Worm (Caenorhabditis elegans) whole organism, early embryonic: ENCODE data around the gene F53F4.11.

Experiments used
- B0310.2 ChIP-seq: sonication (generic microtip); optimal IDR thresholded peaks from 2 replicates; lab custom pipeline; 2016; ENCODE audit warnings: mild to moderate bottlenecking, missing genetic modification characterization, missing compliant biosample characterization
- F13C5.2 ChIP-seq: sonication (generic microtip); optimal IDR thresholded peaks from 2 replicates; lab custom pipeline; 2017; ENCODE audit warnings: mild to moderate bottlenecking, missing genetic modification characterization, inconsistent platforms, missing compliant biosample characterization
- aly-1 ChIP-seq: sonication (generic microtip); optimal IDR thresholded peaks from 2 replicates; lab custom pipeline; 2016; ENCODE audit warnings: missing genetic modification characterization, missing compliant biosample characterization
- ama-1 ChIP-seq: fragments of 150-350 bp; optimal IDR thresholded peaks from 2 replicates; lab custom pipeline; 2014
- ceh-13 ChIP-seq: fragments of 200-800 bp; sonication (Bioruptor generic); optimal IDR thresholded peaks from 2 replicates; lab custom pipeline; 2018; ENCODE audit warnings: mild to moderate bottlenecking, missing genetic modification characterization, missing compliant biosample characterization
- ceh-36 ChIP-seq: sonication (generic microtip); optimal IDR thresholded peaks from 2 replicates; lab custom pipeline; 2016; ENCODE audit warnings: missing genetic modification characterization, inconsistent platforms, missing compliant biosample characterization
- ets-7 ChIP-seq: sonication (generic microtip); optimal IDR thresholded peaks from 2 replicates; lab custom pipeline; 2016; ENCODE audit warnings: missing genotype, missing genetic modification characterization, missing compliant biosample characterization
- flt-1 ChIP-seq: fragments of 200-800 bp; sonication (Bioruptor generic); IDR thresholded peaks from 2 replicates; pipeline ENCODE4 v1.3.6; 2022; ENCODE audit warnings: missing genetic modification characterization, missing compliant biosample characterization
- hmbx-1 ChIP-seq: sonication (generic microtip); optimal IDR thresholded peaks from 2 replicates; lab custom pipeline; 2016; ENCODE audit warnings: mild to moderate bottlenecking, missing genetic modification characterization, missing compliant biosample characterization
- hmg-4 ChIP-seq: fragments of 200-800 bp; sonication (Bioruptor generic); optimal IDR thresholded peaks from 2 replicates; lab custom pipeline; 2018; ENCODE audit warnings: mild to moderate bottlenecking, missing genetic modification characterization, missing compliant biosample characterization
- hnd-1 ChIP-seq: sonication (generic microtip); optimal IDR thresholded peaks from 2 replicates; lab custom pipeline; 2016; ENCODE audit warnings: missing genetic modification characterization, missing compliant biosample characterization
- pes-1 ChIP-seq: fragments of 200-800 bp; sonication (Bioruptor generic); IDR thresholded peaks from 2 replicates; pipeline ENCODE4 v1.3.6; 2022; ENCODE audit warnings: missing genetic modification reagents, missing genetic modification characterization, missing compliant biosample characterization
- scrt-1 ChIP-seq: fragments of 200-800 bp; sonication (Bioruptor generic); IDR thresholded peaks from 2 replicates; pipeline ENCODE4 v1.3.6; 2022; ENCODE audit warnings: missing genetic modification characterization, missing compliant biosample characterization
- sea-1 ChIP-seq: fragments of 200-800 bp; sonication (Bioruptor generic); conservative IDR thresholded peaks from 2 replicates; pipeline ENCODE4 v1.3.6; 2022; ENCODE audit warnings: missing genetic modification characterization, missing compliant biosample characterization
- tbx-11 ChIP-seq: fragments of 200-800 bp; sonication (Bioruptor generic); IDR thresholded peaks from 2 replicates; pipeline ENCODE4 v1.3.6; 2022; ENCODE audit warnings: missing genetic modification characterization, missing compliant biosample characterization
- tbx-37 ChIP-seq: fragments of 200-800 bp; sonication (Bioruptor generic); conservative IDR thresholded peaks from 2 replicates; pipeline ENCODE4 v1.3.6; 2022; ENCODE audit warnings: missing genetic modification reagents, missing genetic modification characterization, missing compliant biosample characterization
- tra-4 ChIP-seq: sonication (generic microtip); optimal IDR thresholded peaks from 2 replicates; lab custom pipeline; 2017; ENCODE audit warnings: missing genetic modification characterization, missing compliant biosample characterization

F53F4.11 gene

DNA sequence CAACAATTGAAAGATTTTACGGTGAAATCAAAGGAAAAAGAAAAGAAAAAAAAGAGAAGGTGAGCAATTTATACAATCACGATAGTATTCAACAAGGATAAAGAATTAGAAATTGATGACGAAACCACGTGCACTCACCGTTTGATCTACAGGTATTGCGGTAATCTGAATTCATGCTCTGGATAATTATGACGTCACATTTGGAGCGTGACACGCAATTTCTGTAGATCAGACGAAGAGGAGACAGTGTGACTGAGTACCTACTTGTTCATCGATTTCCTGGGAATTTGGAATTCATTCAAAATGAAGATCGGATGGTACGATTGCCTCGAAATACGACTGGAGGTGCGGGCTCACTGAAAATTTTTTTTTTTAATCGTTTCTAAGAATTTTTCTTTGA is 26.0 kb downstream of the F53F4.11 start:
- TF ChIP-seq ceh-36 (tag; lab: Kevin White, UChicago) (no peak), sea-1 (GFP tag; lab: Robert Waterston, UW) (no peak), F13C5.2 (no peak), hmbx-1 (no peak), tbx-11 (GFP tag; lab: Robert Waterston, UW) (no peak), ets-7 (no peak), scrt-1 (no peak), flt-1 (no peak), tbx-37 (GFP tag; lab: Robert Waterston, UW) (no peak), aly-1 (tag; lab: Kevin White, UChicago) (no peak), hnd-1 (tag; lab: Kevin White, UChicago) (no peak), ceh-13 (no peak), ama-1 (lab: Kevin White, UChicago) (no peak), hmg-4 (no peak), B0310.2 (tag; lab: Kevin White, UChicago) (no peak), pes-1 (GFP tag; lab: Robert Waterston, UW) (no peak), tra-4 (tag; lab: Kevin White, UChicago) (no peak)

DNA sequence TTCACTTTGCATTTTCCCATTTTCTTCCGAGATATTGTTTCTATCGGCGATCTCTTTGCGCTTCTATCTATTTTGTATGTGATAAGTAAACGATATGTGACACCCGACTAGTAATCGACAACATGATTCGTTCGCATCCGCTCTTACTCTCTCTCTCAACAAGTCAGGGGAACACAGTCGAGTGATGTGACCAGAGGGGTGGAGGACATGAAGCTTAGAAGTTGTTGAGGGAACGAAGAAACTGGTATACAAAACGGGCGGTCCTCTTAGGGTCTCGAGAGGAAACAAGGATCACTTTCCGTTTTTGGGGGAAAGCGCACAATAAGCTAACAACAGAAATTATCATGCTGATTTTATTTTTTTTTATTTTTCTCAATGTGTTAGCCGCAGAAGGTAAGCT is 31.2 kb downstream of the F53F4.11 start, which contains the start of gene F53F4.4:
Gene F53F4.4 (plus strand): TSS at position 301 of the 400 bp plus-strand sequence.
- no peak for TF ChIP-seq sea-1 (GFP tag; lab: Robert Waterston, UW)
- no peak for TF ChIP-seq hmbx-1
- TF ChIP-seq ets-7 = no peak
- TF ChIP-seq ceh-13 = no peak
- no peak for TF ChIP-seq tbx-37 (GFP tag; lab: Robert Waterston, UW)
- no peak for TF ChIP-seq aly-1 (tag; lab: Kevin White, UChicago)
- no peak for TF ChIP-seq scrt-1
- TF ChIP-seq pes-1 (GFP tag; lab: Robert Waterston, UW) = no peak

DNA sequence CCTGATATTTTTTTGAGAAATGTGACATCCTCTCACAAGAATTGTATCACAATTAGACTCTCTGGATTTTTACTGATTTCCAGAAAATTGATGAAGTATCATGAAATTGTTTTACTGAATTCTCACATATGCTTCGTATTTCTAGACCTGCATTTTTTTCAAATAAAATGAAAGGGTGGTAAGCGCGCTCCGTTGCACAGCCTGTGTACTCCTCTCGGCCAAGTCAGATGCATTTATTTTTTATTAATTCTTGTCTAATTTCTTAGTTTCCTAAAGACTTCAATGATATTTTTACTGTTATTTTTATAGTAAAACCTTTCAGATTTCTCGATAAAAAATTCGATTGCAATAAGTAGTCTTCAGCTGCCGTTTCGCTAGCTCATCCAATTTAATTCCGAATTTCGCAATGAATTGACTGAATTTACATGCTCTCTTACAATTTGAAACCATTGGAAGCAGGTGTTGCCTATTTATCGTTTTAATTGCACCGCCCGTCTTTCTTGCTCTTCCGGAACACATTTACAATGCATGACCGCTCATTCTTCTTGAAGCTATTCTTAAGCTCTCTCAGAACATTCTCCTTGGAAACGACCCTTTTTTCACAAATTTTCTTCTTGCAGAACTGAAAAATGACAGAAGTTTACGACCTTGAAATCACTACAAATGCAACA is 32.7 kb downstream of the F53F4.11 start, which contains the start of gene tbcb-1:
Gene tbcb-1 (plus strand): TSS at position 621 of the 671 bp plus-strand sequence.
- TF ChIP-seq flt-1 (no peak), sea-1 (GFP tag; lab: Robert Waterston, UW) (no peak), hmg-4 (no peak), aly-1 (tag; lab: Kevin White, UChicago) (no peak), tbx-11 (GFP tag; lab: Robert Waterston, UW) (no peak), tbx-37 (GFP tag; lab: Robert Waterston, UW) (no peak), B0310.2 (tag; lab: Kevin White, UChicago) (no peak), ceh-36 (tag; lab: Kevin White, UChicago) (no peak), ceh-13 (no peak)

DNA sequence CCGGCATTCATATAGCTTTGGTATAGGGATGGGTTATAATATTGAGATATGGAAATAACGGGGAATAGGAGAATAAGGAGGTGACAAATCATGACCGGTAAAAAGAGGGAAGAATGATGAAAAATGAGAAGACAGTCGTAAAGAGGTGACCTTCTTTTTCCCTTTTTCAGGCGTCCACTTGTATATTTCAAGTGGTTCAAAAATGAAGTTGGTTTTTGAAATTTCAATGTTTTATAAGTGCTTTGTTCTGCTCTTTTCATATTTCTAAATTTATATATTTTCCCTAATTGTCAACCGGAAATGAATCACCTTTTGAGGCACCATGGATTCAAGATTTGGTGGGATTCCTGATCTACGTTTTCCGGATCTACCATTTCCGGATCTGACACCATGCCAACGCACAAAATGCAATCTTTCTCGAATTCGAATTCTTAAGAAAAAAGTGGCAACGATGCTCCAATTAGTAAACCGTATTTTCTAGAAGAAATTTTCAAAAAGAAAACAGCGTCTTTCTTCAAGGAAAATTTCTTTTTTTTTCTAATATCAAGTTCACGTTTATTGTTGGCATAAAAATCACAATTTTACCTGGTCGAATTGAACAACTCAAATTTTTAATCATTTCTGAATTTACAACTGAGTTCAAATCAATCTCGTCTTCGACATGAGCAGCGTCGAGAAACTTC is 34.7 kb downstream of the F53F4.11 start, which contains the start of the genes F53F4.2 and F53F4.18:
Gene F53F4.2 (minus strand): TSS at position 101 of the 683 bp plus-strand sequence.
Gene F53F4.18 (plus strand): TSS at position 633 of the 683 bp plus-strand sequence.
- TF ChIP-seq ceh-36 (tag; lab: Kevin White, UChicago) (no peak), F13C5.2 (no peak), scrt-1 (no peak), flt-1 (no peak), tbx-11 (GFP tag; lab: Robert Waterston, UW) (no peak), aly-1 (tag; lab: Kevin White, UChicago) (no peak), hmbx-1 (no peak), B0310.2 (tag; lab: Kevin White, UChicago) (no peak), tbx-37 (GFP tag; lab: Robert Waterston, UW) (no peak), ama-1 (lab: Kevin White, UChicago) (no peak), ets-7 (no peak), pes-1 (GFP tag; lab: Robert Waterston, UW) (no peak), sea-1 (GFP tag; lab: Robert Waterston, UW) (no peak), ceh-13 (no peak), tra-4 (tag; lab: Kevin White, UChicago) (no peak), hnd-1 (tag; lab: Kevin White, UChicago) (no peak), hmg-4 (no peak)

DNA sequence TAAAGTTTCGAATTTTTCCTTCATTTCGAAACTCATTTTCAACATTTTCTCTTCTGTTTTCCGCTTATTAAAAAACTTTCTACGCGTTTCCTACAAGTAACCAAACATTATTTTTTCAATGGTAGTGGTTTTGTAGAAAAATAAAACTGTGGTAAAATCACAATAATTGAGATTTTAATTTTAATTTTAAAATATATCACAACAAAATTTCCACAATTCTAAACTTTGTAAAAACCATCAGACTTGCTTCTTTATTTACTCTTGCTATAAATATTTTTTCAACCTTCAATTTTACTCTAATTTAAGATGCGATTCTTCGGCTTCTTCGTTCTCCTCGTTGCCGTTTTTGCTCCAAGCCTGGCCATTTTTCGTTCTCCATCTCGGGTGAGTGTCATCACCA is 36.4 kb downstream of the F53F4.11 start, which contains the start of gene F53F4.17:
Gene F53F4.17 (plus strand): TSS at position 301 of the 400 bp plus-strand sequence.
- TF ChIP-seq hnd-1 (tag; lab: Kevin White, UChicago) (no peak), ceh-13 (no peak), B0310.2 (tag; lab: Kevin White, UChicago) (no peak), tra-4 (tag; lab: Kevin White, UChicago) (no peak), aly-1 (tag; lab: Kevin White, UChicago) (no peak), ama-1 (lab: Kevin White, UChicago) (no peak), scrt-1 (no peak), hmg-4 (no peak), pes-1 (GFP tag; lab: Robert Waterston, UW) (no peak), tbx-37 (GFP tag; lab: Robert Waterston, UW) (no peak), F13C5.2 (no peak), sea-1 (GFP tag; lab: Robert Waterston, UW) (no peak), ceh-36 (tag; lab: Kevin White, UChicago) (no peak), flt-1 (no peak), hmbx-1 (no peak), ets-7 (no peak), tbx-11 (GFP tag; lab: Robert Waterston, UW) (no peak)

DNA sequence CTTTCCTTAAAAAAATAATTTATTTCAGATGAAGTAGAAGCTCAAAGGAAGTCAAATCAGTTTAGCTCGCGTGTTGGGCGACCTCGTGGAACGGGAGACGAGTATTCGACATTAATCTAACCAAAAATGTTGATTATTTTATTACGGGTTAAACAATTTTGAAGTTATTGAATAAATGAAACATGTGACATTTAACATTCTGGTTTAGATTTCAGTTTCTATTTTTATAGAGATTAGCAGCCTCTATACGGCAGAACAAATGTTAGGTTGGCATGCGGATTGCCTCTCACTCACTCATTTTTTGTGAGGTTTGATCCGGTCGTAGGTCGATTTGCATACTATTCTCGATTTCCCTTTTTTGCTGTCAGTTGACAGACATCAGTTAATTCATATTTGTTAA is 39.8 kb downstream of the F53F4.11 start, which contains the start of gene F53F4.1:
Gene F53F4.1 (plus strand): TSS at position 301 of the 400 bp plus-strand sequence.
- TF ChIP-seq aly-1 (tag; lab: Kevin White, UChicago) = no peak
- no peak for TF ChIP-seq hnd-1 (tag; lab: Kevin White, UChicago)
- no peak for TF ChIP-seq ceh-13
- TF ChIP-seq B0310.2 (tag; lab: Kevin White, UChicago) = no peak
- TF ChIP-seq tbx-37 (GFP tag; lab: Robert Waterston, UW) = no peak
- no peak for TF ChIP-seq tbx-11 (GFP tag; lab: Robert Waterston, UW)
- TF ChIP-seq tra-4 (tag; lab: Kevin White, UChicago) = no peak
- no peak for TF ChIP-seq flt-1
- no peak for TF ChIP-seq ama-1 (lab: Kevin White, UChicago)
- TF ChIP-seq hmbx-1 = no peak
- TF ChIP-seq ceh-36 (tag; lab: Kevin White, UChicago) = no peak
- TF ChIP-seq ets-7 = no peak
- no peak for TF ChIP-seq scrt-1
- no peak for TF ChIP-seq F13C5.2
- no peak for TF ChIP-seq pes-1 (GFP tag; lab: Robert Waterston, UW)
- TF ChIP-seq sea-1 (GFP tag; lab: Robert Waterston, UW) = no peak
- TF ChIP-seq hmg-4 = no peak
